Fruit fly (Drosophila melanogaster) whole organism, adult: ENCODE data around the gene CG42494.

Experiments
- CG12768 ChIP-seq: fragments of 200-800 bp; sonication (Bioruptor generic); optimal IDR thresholded peaks from 2 replicates; lab custom pipeline; 2017; ENCODE audit warnings: missing biosample characterization, missing genetic modification characterization, mild to moderate bottlenecking, moderate library complexity, missing genetic modification reagents
- CG1620 ChIP-seq: fragments of 200-800 bp; sonication (Bioruptor generic); optimal IDR thresholded peaks from 2 replicates; lab custom pipeline; 2016; ENCODE audit warnings: missing biosample characterization, missing genetic modification characterization
- pad ChIP-seq: fragments of 200-800 bp; sonication (Bioruptor generic); optimal IDR thresholded peaks from 3 replicates; lab custom pipeline; 2017; ENCODE audit warnings: missing biosample characterization, missing genetic modification characterization, mild to moderate bottlenecking, moderate library complexity, missing genetic modification reagents

DNA sequence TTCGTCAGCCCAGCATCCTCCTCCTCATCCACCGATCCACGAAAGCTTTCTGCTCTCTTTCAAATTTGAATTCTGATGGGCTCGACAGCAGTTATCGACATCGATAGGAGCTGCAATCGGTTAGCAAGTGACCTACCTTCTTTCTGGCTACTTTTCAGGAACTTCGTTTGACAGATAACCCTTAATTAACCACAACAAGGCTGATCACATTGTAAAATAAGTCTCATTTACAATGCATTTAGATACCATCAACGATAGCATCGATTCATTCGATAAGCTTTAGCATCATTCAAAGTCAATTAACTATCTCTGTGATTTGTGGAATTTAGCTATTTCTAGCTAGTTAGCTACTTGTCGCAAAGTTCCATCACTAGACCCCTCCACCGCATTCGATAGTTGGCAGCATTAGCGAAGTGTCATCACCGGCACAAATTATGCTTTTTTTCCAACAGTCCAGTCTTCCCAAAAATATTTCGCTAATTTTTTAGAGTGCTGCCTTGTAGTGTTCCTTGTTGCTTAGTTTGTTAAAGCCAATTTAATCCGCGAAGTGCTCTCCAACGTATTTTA, 5.6 kb upstream of the CG42494 start, which contains the start of the genes MnM and Girdin:
- peak; percentile 62 for TF ChIP-seq pad (GFP tag; lab: Kevin White, UChicago)
- TF ChIP-seq CG12768 (GFP tag; lab: Kevin White, UChicago), result peak; percentile 0
- peak; percentile 73 for TF ChIP-seq CG1620
